Worm (Caenorhabditis elegans): ENCODE measurements around the gene Y59E1A.4.

DNA sequence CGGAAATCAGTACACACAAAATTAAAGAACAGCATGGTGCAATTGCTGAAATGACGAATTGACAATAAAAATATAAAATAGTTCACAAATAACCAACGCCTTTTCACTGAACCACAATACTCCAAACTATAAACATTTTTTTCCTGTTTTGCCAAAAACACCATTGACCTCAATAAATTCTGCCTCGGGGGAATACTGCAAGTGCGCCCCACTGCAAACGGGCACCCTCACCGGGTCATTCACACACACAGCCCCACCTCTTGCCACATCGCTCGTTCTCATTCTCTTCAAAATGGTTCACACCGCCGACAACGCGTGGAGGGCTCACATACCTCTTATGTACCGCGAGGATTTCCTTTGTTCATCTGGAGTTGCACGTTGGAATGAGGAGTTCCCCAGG lies 24.8 kb downstream of the Y59E1A.4 start, which contains the start of gene rgs-9:
- TF ChIP-seq snpc-4 (tag; optimal IDR thresholded peaks at IDR 0.05) = no peak
- no peak for TF ChIP-seq nhr-76 (tag; optimal IDR thresholded peaks at IDR 0.05)
- no peak for TF ChIP-seq aly-2 (tag; optimal IDR thresholded peaks at IDR 0.05)
- no peak for TF ChIP-seq ceh-16 (tag; optimal IDR thresholded peaks at IDR 0.05)
- TF ChIP-seq fos-1 (tag; optimal IDR thresholded peaks at IDR 0.05) = no peak
- no peak for TF ChIP-seq nhr-23 (tag; optimal IDR thresholded peaks at IDR 0.05)
- no peak for TF ChIP-seq elt-3 (tag; optimal IDR thresholded peaks at IDR 0.05)
- TF ChIP-seq ZK546.5 (tag; optimal IDR thresholded peaks at IDR 0.05) = no peak
- TF ChIP-seq ama-1 (optimal IDR thresholded peaks at IDR 0.05) = no peak
- no peak for TF ChIP-seq ceh-28 (tag; optimal IDR thresholded peaks at IDR 0.05)
- no peak for TF ChIP-seq jun-1 (tag; optimal IDR thresholded peaks at IDR 0.05)
- TF ChIP-seq eor-1 (tag; optimal IDR thresholded peaks at IDR 0.05) = no peak
- TF ChIP-seq ceh-82 (tag; optimal IDR thresholded peaks at IDR 0.05) = no peak
- no peak for TF ChIP-seq mdl-1 (tag; optimal IDR thresholded peaks at IDR 0.05)
